Fruit fly (Drosophila melanogaster) whole organism, embryonic: ENCODE results near the gene CG3097.

Source experiments
- Abd-B ChIP-seq: fragments of 200-800 bp; sonication (Bioruptor generic); optimal IDR thresholded peaks from 2 replicates; lab custom pipeline; 2018; ENCODE audit warnings: missing biosample characterization, mild to moderate bottlenecking, missing genetic modification characterization, moderate library complexity
- BEAF-32 ChIP-seq: fragments of 200-800 bp; sonication (Bioruptor generic); optimal IDR thresholded peaks from 3 replicates; lab custom pipeline; 2017; ENCODE audit warnings: missing biosample characterization, missing genetic modification characterization, mild to moderate bottlenecking, moderate library complexity, missing genetic modification reagents
- Bdp1 ChIP-seq: fragments of 200-800 bp; sonication (Bioruptor generic); optimal IDR thresholded peaks from 3 replicates; lab custom pipeline; 2016; ENCODE audit warnings: missing biosample characterization, missing genetic modification characterization
- Blimp-1 ChIP-seq: fragments of 200-800 bp; sonication (Bioruptor generic); optimal IDR thresholded peaks from 3 replicates; lab custom pipeline; 2018; ENCODE audit warnings: missing biosample characterization, missing genetic modification characterization, mild to moderate bottlenecking, moderate library complexity, missing genetic modification reagents
- CG11696 ChIP-seq: fragments of 200-800 bp; sonication (Bioruptor generic); IDR thresholded peaks from 2 replicates; pipeline ENCODE4 v1.3.6; 2022; ENCODE audit warnings: missing biosample characterization, missing genetic modification characterization
- CG14860 ChIP-seq: fragments of 200-800 bp; sonication (Bioruptor generic); IDR thresholded peaks from 3 replicates; pipeline ENCODE4 v1.3.6; 2022; ENCODE audit warnings: missing biosample characterization, missing genetic modification characterization; ENCODE audit not compliant: partially characterized antibody
- CG15269 ChIP-seq: fragments of 200-800 bp; sonication (Bioruptor generic); optimal IDR thresholded peaks from 2 replicates; lab custom pipeline; 2018; ENCODE audit warnings: missing biosample characterization, mild to moderate bottlenecking, missing genetic modification characterization, moderate library complexity
- CG1647 ChIP-seq: fragments of 200-800 bp; sonication (Bioruptor generic); optimal IDR thresholded peaks from 3 replicates; lab custom pipeline; 2016; ENCODE audit warnings: missing biosample characterization, missing genetic modification characterization
- CG2199 ChIP-seq: fragments of 200-800 bp; sonication (Bioruptor generic); IDR thresholded peaks from 3 replicates; pipeline ENCODE4 v1.3.6; 2022; ENCODE audit warnings: missing biosample characterization, missing genetic modification characterization
- CG32767 ChIP-seq: fragments of 200-800 bp; sonication (Bioruptor generic); IDR thresholded peaks from 2 replicates; pipeline ENCODE4 v1.3.6; 2022; ENCODE audit warnings: missing biosample characterization, missing genetic modification characterization
- CG34224 ChIP-seq: fragments of 200-800 bp; sonication (Bioruptor generic); IDR thresholded peaks from 3 replicates; pipeline ENCODE4 v1.3.6; 2022; ENCODE audit warnings: missing biosample characterization, missing genetic modification characterization; ENCODE audit not compliant: partially characterized antibody
- CG42726 ChIP-seq: fragments of 200-800 bp; sonication (Bioruptor generic); IDR thresholded peaks from 2 replicates; pipeline ENCODE4 v1.3.6; 2022; ENCODE audit warnings: missing biosample characterization, missing genetic modification characterization; ENCODE audit not compliant: partially characterized antibody
- CG4328 ChIP-seq: fragments of 200-800 bp; sonication (Bioruptor generic); optimal IDR thresholded peaks from 3 replicates; lab custom pipeline; 2017; ENCODE audit warnings: missing biosample characterization, missing genetic modification reagents, missing genetic modification characterization
- CG6254 ChIP-seq: fragments of 200-800 bp; sonication (Bioruptor generic); optimal IDR thresholded peaks from 3 replicates; lab custom pipeline; 2017; ENCODE audit warnings: mild to moderate bottlenecking, missing biosample characterization, missing genetic modification reagents, missing genetic modification characterization
- CG7357 ChIP-seq: fragments of 200-800 bp; sonication (Bioruptor generic); IDR thresholded peaks from 3 replicates; pipeline ENCODE4 v1.3.6; 2022; ENCODE audit warnings: missing biosample characterization, missing genetic modification characterization
- CG7372 ChIP-seq: fragments of 200-800 bp; sonication (Bioruptor generic); IDR thresholded peaks from 2 replicates; pipeline ENCODE4 v1.3.6; 2022; ENCODE audit warnings: missing biosample characterization, missing genetic modification characterization
- CG7556 ChIP-seq: fragments of 200-800 bp; sonication (Bioruptor generic); optimal IDR thresholded peaks from 2 replicates; lab custom pipeline; 2017; ENCODE audit warnings: missing biosample characterization, mild to moderate bottlenecking, missing genetic modification characterization
- CG8281 ChIP-seq: fragments of 200-800 bp; sonication (Bioruptor generic); optimal IDR thresholded peaks from 2 replicates; lab custom pipeline; 2018; ENCODE audit warnings: missing biosample characterization, mild to moderate bottlenecking, missing genetic modification characterization, moderate library complexity
- CG9817 ChIP-seq: fragments of 200-800 bp; sonication (Bioruptor generic); optimal IDR thresholded peaks from 2 replicates; lab custom pipeline; 2018; ENCODE audit warnings: missing biosample characterization, mild to moderate bottlenecking, missing genetic modification characterization, moderate library complexity
- Dek ChIP-seq: fragments of 200-800 bp; sonication (Bioruptor generic); optimal IDR thresholded peaks from 3 replicates; lab custom pipeline; 2019; ENCODE audit warnings: missing biosample characterization, mild to moderate bottlenecking, missing genetic modification characterization, moderate library complexity
- Doc3 ChIP-seq: fragments of 200-800 bp; sonication (Bioruptor generic); IDR thresholded peaks from 3 replicates; pipeline ENCODE4 v1.3.6; 2022; ENCODE audit warnings: missing biosample characterization, missing genetic modification characterization; ENCODE audit not compliant: partially characterized antibody
- Ets97D ChIP-seq: fragments of 200-800 bp; sonication (Bioruptor generic); optimal IDR thresholded peaks from 3 replicates; lab custom pipeline; 2016; ENCODE audit warnings: missing biosample characterization, missing genetic modification characterization
- HLH54F ChIP-seq: fragments of 200-800 bp; sonication (Bioruptor generic); optimal IDR thresholded peaks from 3 replicates; lab custom pipeline; 2016; ENCODE audit warnings: missing biosample characterization, missing genetic modification characterization
- NFAT ChIP-seq: fragments of 200-800 bp; sonication (Bioruptor generic); IDR thresholded peaks from 2 replicates; pipeline ENCODE4 v1.3.6; 2022; ENCODE audit warnings: missing biosample characterization, missing genetic modification characterization
- Pdp1 ChIP-seq, 2 experiments: fragments of 200-800 bp; sonication (Bioruptor generic); optimal IDR thresholded peaks; 3 replicates each; lab custom pipeline; 2016; ENCODE audit warnings: missing biosample characterization in 2 of 2, missing genetic modification characterization in 2 of 2, mild to moderate bottlenecking in 1 of 2, moderate library complexity in 1 of 2
- TFAM ChIP-seq: fragments of 200-800 bp; sonication (Bioruptor generic); optimal IDR thresholded peaks from 2 replicates; lab custom pipeline; 2017; ENCODE audit warnings: missing biosample characterization, missing genetic modification characterization, inconsistent platforms
- Taf1 ChIP-seq: fragments of 200-800 bp; sonication (Bioruptor generic); IDR thresholded peaks from 2 replicates; pipeline ENCODE4 v1.3.6; 2022; ENCODE audit warnings: missing biosample characterization, missing genetic modification characterization
- Xbp1 ChIP-seq: fragments of 200-800 bp; sonication (Bioruptor generic); optimal IDR thresholded peaks from 3 replicates; lab custom pipeline; 2016; ENCODE audit warnings: missing biosample characterization, mild to moderate bottlenecking, missing genetic modification characterization
- ara ChIP-seq: fragments of 200-800 bp; sonication (Bioruptor generic); IDR thresholded peaks from 2 replicates; pipeline ENCODE4 v1.3.6; 2022; ENCODE audit warnings: missing biosample characterization, missing genetic modification characterization
- bab2 ChIP-seq: fragments of 200-800 bp; sonication (Bioruptor generic); optimal IDR thresholded peaks from 2 replicates; lab custom pipeline; 2016; ENCODE audit warnings: missing biosample characterization, missing genetic modification characterization
- bowl ChIP-seq: fragments of 200-800 bp; sonication (Bioruptor generic); IDR thresholded peaks from 2 replicates; pipeline ENCODE4 v1.3.6; 2022; ENCODE audit warnings: missing biosample characterization, missing genetic modification characterization
- disco-r ChIP-seq: fragments of 200-800 bp; sonication (Bioruptor generic); optimal IDR thresholded peaks from 2 replicates; lab custom pipeline; 2016; ENCODE audit warnings: missing biosample characterization, missing genetic modification characterization
- dmrt11E ChIP-seq: fragments of 200-800 bp; sonication (Bioruptor generic); optimal IDR thresholded peaks from 3 replicates; lab custom pipeline; 2018; ENCODE audit warnings: missing biosample characterization, mild to moderate bottlenecking, missing genetic modification characterization, moderate library complexity
- dysf ChIP-seq: fragments of 200-800 bp; sonication (Bioruptor generic); IDR thresholded peaks from 3 replicates; pipeline ENCODE4 v1.3.6; 2022; ENCODE audit warnings: missing biosample characterization, missing genetic modification characterization
- eve ChIP-seq, 2 experiments: fragments of >200 bp; optimal IDR thresholded peaks; 2 replicates each; lab custom pipeline; 2017; ENCODE audit warnings: missing biosample characterization in 2 of 2, missing genetic modification characterization in 2 of 2
- exex ChIP-seq: fragments of 200-800 bp; sonication (Bioruptor generic); optimal IDR thresholded peaks from 4 replicates; lab custom pipeline; 2018; ENCODE audit warnings: missing biosample characterization, mild to moderate bottlenecking, missing genetic modification characterization, moderate library complexity
- fd102C ChIP-seq: fragments of 200-800 bp; sonication (Bioruptor generic); optimal IDR thresholded peaks from 2 replicates; lab custom pipeline; 2018; ENCODE audit warnings: missing biosample characterization, mild to moderate bottlenecking, missing genetic modification characterization, moderate library complexity
- gfzf ChIP-seq: fragments of 200-800 bp; sonication (Bioruptor generic); optimal IDR thresholded peaks from 2 replicates; lab custom pipeline; 2016; ENCODE audit warnings: missing biosample characterization, mild to moderate bottlenecking, missing genetic modification characterization, moderate library complexity
- grau ChIP-seq: fragments of 200-800 bp; optimal IDR thresholded peaks from 3 replicates; lab custom pipeline; 2019; ENCODE audit warnings: missing biosample characterization, mild to moderate bottlenecking, missing genetic modification characterization, moderate library complexity
- ham ChIP-seq: fragments of 200-800 bp; sonication (Bioruptor generic); IDR thresholded peaks from 2 replicates; pipeline ENCODE4 v1.3.6; 2022; ENCODE audit warnings: missing biosample characterization, missing genetic modification characterization
- hth ChIP-seq: fragments of >200 bp; optimal IDR thresholded peaks from 2 replicates; lab custom pipeline; 2017; ENCODE audit warnings: inconsistent platforms
- inv ChIP-seq: fragments of 200-800 bp; sonication (Bioruptor generic); IDR thresholded peaks from 2 replicates; pipeline ENCODE4 v1.3.6; 2022; ENCODE audit warnings: missing biosample characterization, missing genetic modification characterization; ENCODE audit not compliant: partially characterized antibody
- lab ChIP-seq: fragments of 200-800 bp; sonication (Bioruptor generic); optimal IDR thresholded peaks from 3 replicates; lab custom pipeline; 2017; ENCODE audit warnings: missing biosample characterization, missing genetic modification characterization, mild to moderate bottlenecking, moderate library complexity, missing genetic modification reagents
- pb ChIP-seq: fragments of 200-800 bp; sonication (Bioruptor generic); optimal IDR thresholded peaks from 3 replicates; lab custom pipeline; 2016; ENCODE audit warnings: missing biosample characterization, missing genetic modification characterization
- repo ChIP-seq: fragments of 200-800 bp; sonication (Bioruptor generic); optimal IDR thresholded peaks from 2 replicates; lab custom pipeline; 2016; ENCODE audit warnings: missing biosample characterization, missing genetic modification characterization
- trh ChIP-seq: fragments of 200-800 bp; sonication (Bioruptor generic); optimal IDR thresholded peaks from 2 replicates; lab custom pipeline; 2016; ENCODE audit warnings: missing biosample characterization, missing genetic modification characterization
- wor ChIP-seq: fragments of 200-800 bp; sonication (Bioruptor generic); IDR thresholded peaks from 2 replicates; pipeline ENCODE4 v1.3.6; 2022; ENCODE audit warnings: missing biosample characterization, missing genetic modification characterization

Gene CG3097

dm6 chrX:5745840-5746815 is 24.5 kb downstream of the CG3097 start (continued):
- no peak for TF ChIP-seq gfzf
- peak; percentile 35; the same call in 1 of the 3 replicates for TF ChIP-seq CG7357
- peak; percentile 57 for TF ChIP-seq wor (GFP tag; lab: Robert Waterston, UW)
- peak; percentile 25 for TF ChIP-seq CG8281 (tag; lab: Kevin White, UChicago)
- peak; percentile 0 for TF ChIP-seq CG6254
- TF ChIP-seq CG9817 (tag; lab: Kevin White, UChicago), result peak; percentile 80
- peak; percentile 50 for TF ChIP-seq dmrt11E
- peak; percentile 75 for TF ChIP-seq CG4328 (GFP tag; lab: Kevin White, UChicago)
- peak; percentile 47 for TF ChIP-seq Bdp1 (GFP tag; lab: Kevin White, UChicago)
- peak; percentile 71 for TF ChIP-seq grau (tag; lab: Kevin White, UChicago)
- peak; percentile 23 for TF ChIP-seq BEAF-32 (GFP tag; lab: Kevin White, UChicago)
- TF ChIP-seq CG2199 (GFP tag; lab: Robert Waterston, UW), result no peak
- TF ChIP-seq CG32767 (GFP tag; lab: Robert Waterston, UW), result no peak
- TF ChIP-seq HLH54F (GFP tag; lab: Kevin White, UChicago), result peak; percentile 62
- peak; percentile 74 for TF ChIP-seq Xbp1 (GFP tag; lab: Kevin White, UChicago)
- TF ChIP-seq ara (GFP tag; lab: Robert Waterston, UW), result peak; percentile 79
- no peak for TF ChIP-seq CG34224 (GFP tag; lab: Robert Waterston, UW)
- TF ChIP-seq CG7372, result peak; percentile 65
- no peak for TF ChIP-seq repo
- no peak for TF ChIP-seq fd102C (GFP tag; lab: Kevin White, UChicago)
- TF ChIP-seq CG1647 (GFP tag; lab: Kevin White, UChicago), result peak; percentile 18
- TF ChIP-seq Taf1 (GFP tag; lab: Robert Waterston, UW), result peak; percentile 58
- peak in 1 of 2 experiments; percentile 59 for TF ChIP-seq Pdp1 (GFP tag; optimal IDR thresholded peaks at IDR 0.05; lab: Kevin White, UChicago)
- peak; percentile 48; the same call in 2 of the 3 replicates for TF ChIP-seq CG14860 (GFP tag; lab: Robert Waterston, UW)
- TF ChIP-seq CG42726 (GFP tag; lab: Robert Waterston, UW), result no peak
- peak; percentile 48 for TF ChIP-seq exex
- no peak for TF ChIP-seq disco-r (GFP tag; lab: Kevin White, UChicago)
- peak; percentile 49 for TF ChIP-seq trh
- peak; percentile 82 for TF ChIP-seq CG15269
- no peak for TF ChIP-seq pb (GFP tag; lab: Kevin White, UChicago)
- peak; percentile 71 for TF ChIP-seq CG11696 (GFP tag; lab: Robert Waterston, UW)
- peak; percentile 24 for TF ChIP-seq bab2 (GFP tag; lab: Kevin White, UChicago)
- TF ChIP-seq eve (GFP tag; optimal IDR thresholded peaks at IDR 0.05; lab: Kevin White, UChicago), result no peak
- peak; percentile 65 for TF ChIP-seq Abd-B (GFP tag; lab: Kevin White, UChicago)
- no peak for TF ChIP-seq TFAM (GFP tag; lab: Kevin White, UChicago)
- peak; percentile 55 for TF ChIP-seq Dek (tag; lab: Kevin White, UChicago)
- TF ChIP-seq NFAT (GFP tag; lab: Robert Waterston, UW), result peak; percentile 83
- TF ChIP-seq ham (GFP tag; lab: Robert Waterston, UW), result no peak
- TF ChIP-seq inv (GFP tag; lab: Robert Waterston, UW), result no peak
- TF ChIP-seq CG7556, result peak; percentile 77
- TF ChIP-seq dysf, result peak; percentile 74
- peak; percentile 65 for TF ChIP-seq Blimp-1 (GFP tag; lab: Kevin White, UChicago)
- TF ChIP-seq bowl (GFP tag; lab: Robert Waterston, UW), result peak; percentile 54; the same call in 1 of the 2 replicates
- 0 out of 3 replicates have a peak, but pooled peaks have one; percentile 27 for TF ChIP-seq Doc3
- TF ChIP-seq Ets97D, result peak; percentile 23
- TF ChIP-seq lab (GFP tag; lab: Kevin White, UChicago), result peak; percentile 88
- TF ChIP-seq hth (lab: Kevin White, UChicago), result no peak
